Fruit fly (Drosophila melanogaster): Measurements from ENCODE around the gene Edg78E.

The Edg78E gene

DNA sequence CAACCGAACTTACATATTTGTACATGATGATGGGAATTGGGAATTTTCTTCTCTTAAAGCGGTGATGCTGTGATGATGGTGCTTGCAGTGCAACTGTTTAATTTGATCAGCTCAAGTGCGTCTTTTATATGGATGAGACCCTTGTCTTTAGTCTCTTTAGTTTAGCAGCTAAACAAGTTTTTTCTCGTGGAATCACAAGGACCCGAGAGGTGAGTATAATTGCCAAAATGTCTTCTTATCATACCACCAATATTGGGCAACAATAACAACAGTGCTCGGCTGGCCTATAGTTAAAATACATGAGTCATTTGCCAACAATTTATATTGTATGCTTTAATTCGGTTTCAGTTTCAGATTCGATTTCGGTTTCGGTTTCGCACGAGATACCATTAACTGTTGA, at the start of gene Edg78E:
Gene Edg78E (minus strand): TSS at position 101 of the 400 bp plus-strand sequence.
- no peak for TF ChIP-seq CG17801 (GFP tag; optimal IDR thresholded peaks at IDR 0.05; ENCODE audit: partially characterized antibody)

DNA sequence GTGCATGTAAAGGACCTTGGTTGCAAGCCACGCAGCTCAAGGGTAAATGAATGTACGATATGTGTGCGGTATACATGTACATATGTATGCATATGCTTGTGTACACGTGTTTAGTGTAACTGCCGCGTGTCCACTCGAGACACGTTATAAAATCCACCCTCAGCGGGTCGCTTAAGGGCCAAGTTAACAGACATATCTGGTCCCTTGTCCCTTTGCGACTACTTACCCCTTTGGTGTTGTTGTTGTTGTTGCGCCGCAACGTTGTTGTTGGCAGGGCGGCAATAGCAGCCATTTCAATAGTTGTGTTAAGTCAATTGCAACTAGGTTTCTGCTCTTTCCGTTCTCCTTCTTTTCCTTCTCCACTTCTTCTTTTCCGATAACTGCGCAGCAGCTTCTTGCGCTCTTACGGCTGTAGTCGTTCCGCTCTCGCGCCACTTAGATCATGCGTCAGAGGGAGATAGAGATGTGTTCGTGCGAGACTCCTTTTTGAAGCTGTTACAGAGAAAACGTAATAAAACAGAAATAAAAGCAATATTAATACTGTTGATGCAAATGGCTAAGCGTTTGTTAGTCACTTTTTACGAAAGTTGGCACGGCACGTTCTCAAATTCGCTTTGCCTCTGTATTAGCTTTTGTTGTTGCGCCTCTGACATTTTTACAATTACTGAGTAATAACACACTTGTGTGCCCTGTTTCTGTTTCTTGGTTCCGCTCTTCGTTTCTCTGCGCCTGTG, 49.0 kb upstream of the Edg78E start:
- TF ChIP-seq CG17801 (GFP tag; optimal IDR thresholded peaks at IDR 0.05; ENCODE audit: partially characterized antibody) = no peak

DNA sequence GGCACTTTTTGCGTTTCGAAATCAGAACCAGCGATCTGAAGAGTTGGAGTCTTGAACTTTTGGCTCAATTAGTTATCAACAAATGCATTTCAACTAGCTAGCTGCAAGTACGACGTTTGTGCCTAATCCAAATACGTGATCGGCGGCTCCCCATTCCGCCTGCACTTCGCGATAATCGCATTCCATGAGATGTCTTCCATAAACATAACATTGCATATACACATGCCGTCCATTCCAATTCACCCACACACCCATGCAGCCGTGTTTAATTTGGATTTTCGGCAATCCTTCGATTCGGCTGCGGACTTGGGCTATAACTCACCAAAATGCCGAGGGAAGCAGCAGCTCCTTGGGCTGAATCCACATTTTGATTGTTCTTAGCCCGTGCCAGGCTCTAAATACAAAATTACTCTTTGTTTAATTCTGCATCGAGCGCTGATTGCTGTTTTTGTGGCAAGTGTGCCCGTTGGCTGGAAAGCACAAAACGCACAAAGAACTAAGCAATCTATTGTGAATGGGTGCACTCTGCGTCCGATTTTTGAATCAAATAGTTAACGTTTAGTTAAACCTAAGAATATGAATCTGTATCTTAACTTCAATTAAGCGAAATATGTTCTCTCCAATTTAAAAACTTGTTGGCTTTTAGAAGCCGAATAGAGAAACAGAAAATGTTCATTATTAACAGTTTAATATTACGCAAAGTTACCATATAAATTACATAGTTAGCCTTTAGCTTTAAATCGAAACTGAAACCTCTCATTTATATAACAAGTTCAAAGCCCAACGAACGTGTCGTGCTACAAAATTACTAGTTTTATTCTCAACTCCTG, 45.9 kb upstream of the Edg78E start, which contains the start of the genes Tbc1d8-9 and CG32436:
Gene Tbc1d8-9 (minus strand): TSS at position 463 of the 830 bp plus-strand sequence.
Gene CG32436 (plus strand): TSS at position 780 of the 830 bp plus-strand sequence.
- peak; percentile 19 for TF ChIP-seq CG17801 (GFP tag; optimal IDR thresholded peaks at IDR 0.05; ENCODE audit: partially characterized antibody)

DNA sequence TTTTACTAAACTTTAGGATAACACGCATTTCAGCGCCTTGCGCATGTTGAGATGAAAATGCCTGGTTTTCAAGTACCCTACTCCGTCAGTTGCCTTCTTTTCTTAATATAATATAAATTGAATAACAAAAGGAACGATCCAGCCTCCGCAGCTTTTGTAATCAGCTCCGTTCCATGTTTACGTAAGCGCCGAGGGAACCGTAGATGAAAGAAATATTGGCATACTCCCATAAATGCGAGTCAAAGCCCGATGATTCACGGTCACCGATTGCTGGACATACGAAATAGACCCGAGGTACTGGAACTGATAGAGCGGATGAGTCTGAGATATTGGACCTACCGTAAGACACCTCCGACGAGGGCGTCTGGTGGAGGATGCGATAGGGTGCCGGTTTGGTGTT, 45.0 kb upstream of the Edg78E start:
- no peak for TF ChIP-seq CG17801 (GFP tag; optimal IDR thresholded peaks at IDR 0.05; ENCODE audit: partially characterized antibody)

DNA sequence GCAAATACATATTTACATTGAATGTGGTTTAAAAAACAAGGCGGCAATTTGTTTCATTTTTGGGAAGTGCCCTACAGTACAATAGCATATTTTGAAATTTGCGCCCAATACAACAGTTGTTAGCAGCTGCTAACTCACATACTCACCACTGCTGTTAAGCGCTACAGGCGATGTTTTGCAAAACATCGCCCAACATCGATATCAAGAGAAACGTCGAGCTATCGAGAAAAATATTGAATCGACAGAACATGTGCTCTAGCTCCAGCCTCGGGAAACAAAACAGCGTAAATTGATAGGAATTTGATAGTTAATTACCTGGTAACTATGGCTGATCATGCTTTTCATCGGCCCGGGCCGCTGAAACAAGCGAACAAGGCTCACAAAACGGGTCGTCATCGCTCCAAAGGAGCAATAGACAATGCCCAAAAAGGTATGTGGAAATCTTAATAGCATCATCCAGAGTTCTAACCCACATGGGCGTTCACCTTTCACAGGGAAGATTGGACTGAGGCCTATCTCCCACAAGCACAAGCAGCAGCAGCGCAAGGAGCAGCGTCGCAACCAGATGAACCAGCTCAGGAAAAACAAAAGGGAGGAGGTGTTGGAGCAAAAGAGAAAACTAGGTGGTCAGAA, 37.5 kb upstream of the Edg78E start, which contains the start of gene Tsr1:
Gene Tsr1 (plus strand): TSS at position 217 of the 633 bp plus-strand sequence.
- TF ChIP-seq CG17801 (GFP tag; optimal IDR thresholded peaks at IDR 0.05; ENCODE audit: partially characterized antibody) = no peak

DNA sequence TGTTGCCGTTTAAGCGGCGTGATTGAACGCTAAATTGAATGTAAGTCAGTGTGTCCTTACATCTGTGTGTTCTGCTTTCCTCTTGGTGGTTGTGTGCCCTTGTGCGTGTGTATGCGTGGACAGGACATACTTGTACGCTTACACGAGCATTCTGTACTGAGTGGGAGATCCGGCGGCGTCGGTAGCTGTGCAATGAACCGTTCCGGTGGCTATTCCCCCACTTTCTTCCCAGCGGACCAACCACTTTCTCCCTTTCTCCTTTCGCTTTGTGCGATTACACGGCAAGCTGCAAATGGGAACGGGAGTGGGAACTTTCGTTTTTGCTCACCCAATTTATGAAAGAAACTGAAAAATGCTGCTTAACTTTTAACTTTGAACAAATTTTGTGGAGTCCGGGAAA, 27.1 kb upstream of the Edg78E start:
- TF ChIP-seq CG17801 (GFP tag; optimal IDR thresholded peaks at IDR 0.05; ENCODE audit: partially characterized antibody) = no peak

DNA sequence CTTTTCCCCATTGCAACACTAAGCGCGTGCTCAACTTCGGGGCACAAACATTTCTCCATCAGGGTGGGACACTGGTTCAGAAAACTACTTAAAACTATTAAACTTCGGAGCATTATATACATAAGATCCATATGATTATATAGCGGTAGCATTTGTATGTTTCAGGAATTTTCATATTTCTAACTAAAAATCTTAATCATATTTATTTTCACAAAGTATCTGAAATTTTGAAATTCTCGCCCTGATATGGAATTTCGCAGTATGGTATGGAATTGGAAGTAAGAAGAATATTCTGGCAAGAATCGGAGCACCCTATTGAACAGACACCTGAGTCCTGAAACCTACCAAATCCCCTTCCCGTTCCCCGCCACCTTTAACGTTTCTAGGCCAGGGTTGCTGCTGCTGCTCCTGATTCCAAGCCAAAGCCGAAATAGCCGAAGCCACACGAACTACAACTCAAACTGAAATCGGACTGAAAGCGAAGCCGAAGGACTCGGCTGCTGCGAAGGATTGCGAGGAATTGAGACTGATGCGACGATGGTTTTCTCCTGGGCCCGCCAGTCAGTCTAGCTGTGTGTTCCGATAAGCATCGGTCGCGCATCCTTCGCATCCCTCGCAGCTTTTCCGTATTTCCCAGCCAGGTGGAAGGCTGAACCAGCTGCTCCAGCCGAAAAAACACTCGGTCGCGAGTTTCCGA, 24.4 kb upstream of the Edg78E start:
- no peak for TF ChIP-seq CG17801 (GFP tag; optimal IDR thresholded peaks at IDR 0.05; ENCODE audit: partially characterized antibody)

DNA sequence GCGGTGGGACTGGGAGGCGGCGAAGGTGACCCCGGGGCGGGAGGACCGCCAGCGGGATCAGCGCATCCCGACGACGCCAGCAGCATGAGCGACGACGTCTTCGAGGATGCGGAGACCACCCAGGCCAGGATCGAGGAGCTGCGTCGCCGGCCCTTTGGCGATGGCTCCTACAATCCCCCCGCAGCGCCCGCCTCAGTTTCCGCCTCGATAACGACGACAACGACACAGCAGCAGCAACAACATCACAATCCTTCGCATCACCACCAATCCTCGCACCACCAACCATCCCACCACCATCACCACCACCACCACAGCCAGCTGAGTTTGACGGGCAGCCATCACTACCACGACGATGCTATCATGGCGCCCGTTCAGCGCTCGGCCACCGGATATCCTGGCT, 22.4 kb upstream of the Edg78E start:
- TF ChIP-seq CG17801 (GFP tag; optimal IDR thresholded peaks at IDR 0.05; ENCODE audit: partially characterized antibody) = no peak

dm6 chr3L:21319313-21319907, 21.8 kb upstream of the Edg78E start:
- TF ChIP-seq CG17801 (GFP tag; optimal IDR thresholded peaks at IDR 0.05; ENCODE audit: partially characterized antibody) = no peak

dm6 chr3L:21318474-21318873, 20.9 kb upstream of the Edg78E start, which contains the start of gene Rab26:
Rab26 (plus strand) TSS chr3L:21318774.
- TF ChIP-seq CG17801 (GFP tag; optimal IDR thresholded peaks at IDR 0.05; ENCODE audit: partially characterized antibody) = no peak

DNA sequence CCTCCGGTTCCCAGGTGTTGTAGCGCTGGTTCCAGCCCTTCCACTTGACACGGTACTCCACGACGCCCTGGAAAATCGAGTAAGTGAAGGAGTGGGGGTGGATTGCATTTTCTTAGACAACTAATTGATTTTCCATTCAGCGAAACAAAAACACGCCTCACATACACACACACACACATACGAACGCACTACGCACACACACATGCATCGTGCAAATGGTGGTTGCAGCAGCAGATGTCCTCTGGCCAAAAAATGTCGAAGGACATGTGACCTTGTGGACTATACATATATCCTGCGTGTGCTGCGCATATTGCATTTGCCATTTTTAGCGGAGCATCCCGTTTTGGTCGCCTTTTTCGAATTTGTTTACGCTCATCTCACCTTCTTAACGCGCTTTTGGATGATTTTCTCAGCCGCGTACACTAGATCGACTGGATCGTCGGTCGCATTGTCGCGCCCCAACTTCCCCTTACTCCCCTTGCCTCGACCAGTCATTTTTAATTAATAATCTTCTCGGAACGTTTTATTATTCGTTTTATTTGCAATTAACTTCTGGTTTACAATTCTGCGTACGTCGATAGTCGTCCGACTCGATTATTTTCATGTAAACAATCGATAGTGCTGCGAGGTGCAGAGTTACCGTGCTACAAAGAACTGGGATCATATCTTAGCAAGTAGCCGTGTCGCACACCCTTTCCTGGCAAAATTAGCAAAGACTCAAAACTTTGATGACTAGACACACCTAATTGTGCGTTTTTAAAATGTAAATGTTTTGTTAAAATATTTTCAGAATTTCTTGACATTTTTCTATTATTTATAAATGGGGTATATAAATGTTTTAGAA, 20.0 kb upstream of the Edg78E start, which contains the start of gene Pc:
Gene Pc (minus strand): TSS at position 605 of the 844 bp plus-strand sequence.
- TF ChIP-seq CG17801 (GFP tag; optimal IDR thresholded peaks at IDR 0.05; ENCODE audit: partially characterized antibody) = peak; percentile 9

dm6 chr3L:21304400-21304799, 6.8 kb upstream of the Edg78E start, which contains the start of the genes CG11309 and CG7632:
CG11309 (minus strand) TSS chr3L:21304658.
CG7632 (plus strand) TSS chr3L:21304697.
- peak; percentile 100 for TF ChIP-seq CG17801 (GFP tag; optimal IDR thresholded peaks at IDR 0.05; ENCODE audit: partially characterized antibody)

DNA sequence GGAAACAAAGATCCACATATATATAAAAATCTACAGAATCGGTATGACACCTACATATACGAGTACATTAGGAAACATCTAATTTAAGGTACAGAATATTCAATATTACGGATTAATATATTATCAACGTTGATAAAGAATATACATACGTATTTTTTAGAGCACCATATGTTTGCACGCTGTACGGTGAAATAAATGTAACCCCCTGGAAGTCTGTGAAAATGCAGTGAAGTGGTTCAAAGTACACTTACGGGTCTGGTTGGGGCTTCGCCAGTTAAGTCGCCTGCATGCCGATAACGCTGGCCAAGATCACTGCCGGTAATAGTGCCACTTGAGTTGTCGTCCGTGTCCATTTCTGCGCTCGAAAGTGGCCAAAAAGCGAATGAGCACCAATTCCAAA, 6.1 kb upstream of the Edg78E start:
- no peak for TF ChIP-seq CG17801 (GFP tag; optimal IDR thresholded peaks at IDR 0.05; ENCODE audit: partially characterized antibody)
